Fruit fly (Drosophila melanogaster): ENCODE measurements around the gene CG32071.

CG32071 gene

dm6 chr3L:11091943-11092609 is 11.6 kb downstream of the CG32071 start (continued):
- no peak for TF ChIP-seq nerfin-2 (GFP tag; IDR thresholded peaks at IDR 0.05; ENCODE audit: partially characterized antibody)
- TF ChIP-seq CG7556 (GFP tag; optimal IDR thresholded peaks at IDR 0.05) = peak; percentile 5
- no peak for TF ChIP-seq GATAe (GFP tag; conservative IDR thresholded peaks at IDR 0.05)
- TF ChIP-seq Gug (GFP tag; IDR thresholded peaks at IDR 0.05) = peak; percentile 44; the same call in 2 of the 4 replicates
- peak; percentile 62 for TF ChIP-seq NfI (GFP tag; optimal IDR thresholded peaks at IDR 0.05)
- peak; percentile 35 for TF ChIP-seq lmd (GFP tag; IDR thresholded peaks at IDR 0.05)
- peak; percentile 48 for TF ChIP-seq Dip3 (GFP tag; optimal IDR thresholded peaks at IDR 0.05)
- TF ChIP-seq CG33557 (GFP tag; optimal IDR thresholded peaks at IDR 0.05) = peak; percentile 22
- no peak for TF ChIP-seq CG12744 (GFP tag; optimal IDR thresholded peaks at IDR 0.05)
- TF ChIP-seq Mrtf (GFP tag; IDR thresholded peaks at IDR 0.05) = peak; percentile 62; the same call in 2 of the 3 replicates
- no peak for TF ChIP-seq yki (optimal IDR thresholded peaks at IDR 0.05)
- TF ChIP-seq CG8089 (GFP tag; optimal IDR thresholded peaks at IDR 0.05) = peak; percentile 34
- no peak for TF ChIP-seq z (GFP tag; IDR thresholded peaks at IDR 0.05)
- peak; percentile 22 for TF ChIP-seq crc (GFP tag; optimal IDR thresholded peaks at IDR 0.05)
- TF ChIP-seq CG9727 (GFP tag; optimal IDR thresholded peaks at IDR 0.05) = peak; percentile 47
- peak; percentile 28 for TF ChIP-seq Abd-B (GFP tag; optimal IDR thresholded peaks at IDR 0.05)
- no peak for TF ChIP-seq D (optimal IDR thresholded peaks at IDR 0.05)
- TF ChIP-seq D (GFP tag; optimal IDR thresholded peaks at IDR 0.05) = peak; percentile 5
- TF ChIP-seq CTCF (GFP tag; optimal IDR thresholded peaks at IDR 0.05) = no peak
- TF ChIP-seq B-H1 (GFP tag; IDR thresholded peaks at IDR 0.05) = no peak
- TF ChIP-seq Meics (GFP tag; optimal IDR thresholded peaks at IDR 0.05) = peak; percentile 41
- TF ChIP-seq MTF-1 (GFP tag; optimal IDR thresholded peaks at IDR 0.05; ENCODE audit: borderline replicate concordance) = peak; percentile 28
- no peak for TF ChIP-seq zen (tag; optimal IDR thresholded peaks at IDR 0.05)
- no peak for TF ChIP-seq zen2 (GFP tag; IDR thresholded peaks at IDR 0.05; ENCODE audit: partially characterized antibody)
- TF ChIP-seq CG3726 (GFP tag; IDR thresholded peaks at IDR 0.05) = no peak
- peak; percentile 59 for TF ChIP-seq Hmr (GFP tag; optimal IDR thresholded peaks at IDR 0.05)
- peak; percentile 34 for TF ChIP-seq fu2 (GFP tag; optimal IDR thresholded peaks at IDR 0.05)
- peak; percentile 94 for TF ChIP-seq CG10267 (tag; optimal IDR thresholded peaks at IDR 0.05)
- peak; percentile 52 for TF ChIP-seq ara (GFP tag; IDR thresholded peaks at IDR 0.05)
- TF ChIP-seq CG17359 (tag; optimal IDR thresholded peaks at IDR 0.05) = peak; percentile 30
- no peak for TF ChIP-seq hth (optimal IDR thresholded peaks at IDR 0.05)
- peak; percentile 72 for TF ChIP-seq HLH54F (GFP tag; optimal IDR thresholded peaks at IDR 0.05)
- no peak for TF ChIP-seq Lhr (GFP tag; optimal IDR thresholded peaks at IDR 0.05)
- peak; percentile 73 for TF ChIP-seq ken (GFP tag; IDR thresholded peaks at IDR 0.05)
- TF ChIP-seq Trl (optimal IDR thresholded peaks at IDR 0.05) = no peak
- peak; percentile 68 for TF ChIP-seq Trl (GFP tag; optimal IDR thresholded peaks at IDR 0.05)
- no peak for TF ChIP-seq CG7987 (GFP tag; optimal IDR thresholded peaks at IDR 0.05)
- TF ChIP-seq Sox100B (GFP tag; optimal IDR thresholded peaks at IDR 0.05) = peak; percentile 14
- TF ChIP-seq CG4404 (GFP tag; IDR thresholded peaks at IDR 0.05) = 0 out of 2 replicates have a peak, but pooled peaks have one; percentile 24
- TF ChIP-seq CG13296 (GFP tag; optimal IDR thresholded peaks at IDR 0.05) = no peak
- TF ChIP-seq CG6791 (GFP tag; IDR thresholded peaks at IDR 0.05; ENCODE audit: partially characterized antibody) = peak; percentile 37; the same call in 1 of the 3 replicates
- peak; percentile 25 for TF ChIP-seq YL-1 (GFP tag; optimal IDR thresholded peaks at IDR 0.05)
- TF ChIP-seq sr (GFP tag; IDR thresholded peaks at IDR 0.05) = peak; percentile 96
- no peak for TF ChIP-seq gcm2 (GFP tag; optimal IDR thresholded peaks at IDR 0.05)
- peak; percentile 51 for TF ChIP-seq shn (GFP tag; optimal IDR thresholded peaks at IDR 0.05)
- TF ChIP-seq toy (GFP tag; IDR thresholded peaks at IDR 0.05) = no peak
- TF ChIP-seq sim (GFP tag; IDR thresholded peaks at IDR 0.05) = no peak
- peak; percentile 10 for TF ChIP-seq Nf-YC (tag; optimal IDR thresholded peaks at IDR 0.05)
- peak; percentile 64 for TF ChIP-seq Myb (GFP tag; optimal IDR thresholded peaks at IDR 0.05)
- peak in 1 of 2 experiments; percentile 34 for TF ChIP-seq bsh (GFP tag; optimal IDR thresholded peaks at IDR 0.05)
- no peak for TF ChIP-seq CG8281 (tag; optimal IDR thresholded peaks at IDR 0.05)
- TF ChIP-seq Awh (GFP tag; IDR thresholded peaks at IDR 0.05) = no peak

All from whole organism, embryonic.